Fruit fly (Drosophila melanogaster) whole organism, embryonic: ENCODE results near the gene Lamtor4.

Source experiments
- Asciz ChIP-seq: fragments of 200-800 bp; sonication (Bioruptor generic); optimal IDR thresholded peaks from 2 replicates; lab custom pipeline; 2017; ENCODE audit warnings: missing biosample characterization, mild to moderate bottlenecking, missing genetic modification characterization, missing genetic modification reagents
- Atf3 ChIP-seq: fragments of 200-800 bp; sonication (Bioruptor generic); optimal IDR thresholded peaks from 3 replicates; lab custom pipeline; 2016; ENCODE audit warnings: missing biosample characterization, missing genetic modification characterization
- BEAF-32 ChIP-seq: fragments of 200-800 bp; sonication (Bioruptor generic); optimal IDR thresholded peaks from 3 replicates; lab custom pipeline; 2017; ENCODE audit warnings: missing biosample characterization, missing genetic modification characterization, mild to moderate bottlenecking, moderate library complexity, missing genetic modification reagents
- CG11696 ChIP-seq: fragments of 200-800 bp; sonication (Bioruptor generic); IDR thresholded peaks from 2 replicates; pipeline ENCODE4 v1.3.6; 2022; ENCODE audit warnings: missing biosample characterization, missing genetic modification characterization
- CG12744 ChIP-seq: fragments of 200-800 bp; sonication (Bioruptor generic); optimal IDR thresholded peaks from 2 replicates; lab custom pipeline; 2016; ENCODE audit warnings: missing biosample characterization, missing genetic modification characterization
- CG12942 ChIP-seq: fragments of 200-800 bp; sonication (Bioruptor generic); optimal IDR thresholded peaks from 3 replicates; lab custom pipeline; 2016; ENCODE audit warnings: missing biosample characterization, missing genetic modification characterization
- CG13123 ChIP-seq: fragments of 200-800 bp; sonication (Bioruptor generic); optimal IDR thresholded peaks from 2 replicates; lab custom pipeline; 2016; ENCODE audit warnings: missing biosample characterization, missing genetic modification characterization
- CG13775 ChIP-seq: fragments of 200-800 bp; sonication (Bioruptor generic); optimal IDR thresholded peaks from 3 replicates; lab custom pipeline; 2017; ENCODE audit warnings: missing biosample characterization, mild to moderate bottlenecking, missing genetic modification characterization
- CG1529 ChIP-seq: fragments of 200-800 bp; sonication (Bioruptor generic); optimal IDR thresholded peaks from 3 replicates; lab custom pipeline; 2018; ENCODE audit warnings: missing biosample characterization, missing genetic modification characterization
- CG15479 ChIP-seq: fragments of 200-800 bp; sonication (Bioruptor generic); optimal IDR thresholded peaks from 3 replicates; lab custom pipeline; 2019; ENCODE audit warnings: missing biosample characterization, mild to moderate bottlenecking, missing genetic modification characterization, moderate library complexity
- CG17385 ChIP-seq: fragments of 200-800 bp; sonication (Bioruptor generic); optimal IDR thresholded peaks from 3 replicates; lab custom pipeline; 2018; ENCODE audit warnings: missing biosample characterization, mild to moderate bottlenecking, missing genetic modification characterization
- CG1792 ChIP-seq: fragments of 200-800 bp; sonication (Bioruptor generic); optimal IDR thresholded peaks from 2 replicates; lab custom pipeline; 2016; ENCODE audit warnings: missing biosample characterization, missing genetic modification characterization
- CG18764 ChIP-seq: fragments of 200-800 bp; sonication (Bioruptor generic); optimal IDR thresholded peaks from 3 replicates; lab custom pipeline; 2016; ENCODE audit warnings: missing biosample characterization, missing genetic modification characterization
- CG2875 ChIP-seq: fragments of 200-800 bp; sonication (Bioruptor generic); optimal IDR thresholded peaks from 2 replicates; lab custom pipeline; 2017; ENCODE audit warnings: missing biosample characterization, mild to moderate bottlenecking, missing genetic modification characterization, missing genetic modification reagents
- CG30403 ChIP-seq: fragments of 200-800 bp; sonication (Bioruptor generic); optimal IDR thresholded peaks from 3 replicates; lab custom pipeline; 2016; ENCODE audit warnings: missing biosample characterization, missing genetic modification characterization
- CG4360 ChIP-seq: fragments of 200-800 bp; sonication (Bioruptor generic); IDR thresholded peaks from 2 replicates; pipeline ENCODE4 v1.3.6; 2022; ENCODE audit warnings: missing biosample characterization, missing genetic modification characterization
- CG5953 ChIP-seq: fragments of 200-800 bp; sonication (Bioruptor generic); IDR thresholded peaks from 2 replicates; pipeline ENCODE4 v1.3.6; 2022; ENCODE audit warnings: missing biosample characterization, missing genetic modification characterization
- CG7987 ChIP-seq: fragments of 200-800 bp; sonication (Bioruptor generic); optimal IDR thresholded peaks from 2 replicates; lab custom pipeline; 2018; ENCODE audit warnings: missing biosample characterization, mild to moderate bottlenecking, missing genetic modification characterization, moderate library complexity
- CG8944 ChIP-seq: fragments of 200-800 bp; sonication (Bioruptor generic); optimal IDR thresholded peaks from 3 replicates; lab custom pipeline; 2016; ENCODE audit warnings: missing biosample characterization, missing genetic modification characterization
- CG9727 ChIP-seq: fragments of 200-800 bp; sonication (Bioruptor generic); optimal IDR thresholded peaks from 3 replicates; lab custom pipeline; 2017; ENCODE audit warnings: missing biosample characterization, mild to moderate bottlenecking, missing genetic modification characterization
- CG9876 ChIP-seq: fragments of 200-800 bp; sonication (Bioruptor generic); optimal IDR thresholded peaks from 2 replicates; lab custom pipeline; 2016; ENCODE audit warnings: missing biosample characterization, missing genetic modification characterization
- Dek ChIP-seq: fragments of 200-800 bp; sonication (Bioruptor generic); optimal IDR thresholded peaks from 3 replicates; lab custom pipeline; 2019; ENCODE audit warnings: missing biosample characterization, mild to moderate bottlenecking, missing genetic modification characterization, moderate library complexity
- Dfd ChIP-seq, 2 experiments: fragments of >200 bp; optimal IDR thresholded peaks; 2 replicates each; lab custom pipeline; 2017; ENCODE audit warnings: missing biosample characterization in 2 of 2, missing genetic modification characterization in 2 of 2
- Dip3 ChIP-seq: fragments of 200-800 bp; sonication (Bioruptor generic); optimal IDR thresholded peaks from 3 replicates; lab custom pipeline; 2016; ENCODE audit warnings: missing biosample characterization, missing genetic modification characterization
- ERR ChIP-seq: fragments of 200-800 bp; sonication (Bioruptor generic); optimal IDR thresholded peaks from 2 replicates; lab custom pipeline; 2016; ENCODE audit warnings: missing biosample characterization, missing genetic modification characterization
- HmgD ChIP-seq: fragments of 200-800 bp; sonication (Bioruptor generic); optimal IDR thresholded peaks from 3 replicates; lab custom pipeline; 2016; ENCODE audit warnings: missing biosample characterization, missing genetic modification characterization
- Hr3 ChIP-seq: fragments of 200-800 bp; sonication (Bioruptor generic); optimal IDR thresholded peaks from 3 replicates; lab custom pipeline; 2016; ENCODE audit warnings: missing biosample characterization, missing genetic modification characterization
- MESR4 ChIP-seq: fragments of 200-800 bp; sonication (Bioruptor generic); optimal IDR thresholded peaks from 2 replicates; lab custom pipeline; 2018; ENCODE audit warnings: missing biosample characterization, mild to moderate bottlenecking, missing genetic modification characterization, moderate library complexity
- MTF-1 ChIP-seq: fragments of 200-800 bp; sonication (Bioruptor generic); optimal IDR thresholded peaks from 2 replicates; lab custom pipeline; 2018; ENCODE audit warnings: missing biosample characterization, mild to moderate bottlenecking, missing genetic modification characterization, borderline replicate concordance
- NC2β ChIP-seq: fragments of 200-800 bp; sonication (Bioruptor generic); optimal IDR thresholded peaks from 2 replicates; lab custom pipeline; 2016; ENCODE audit warnings: missing biosample characterization, missing genetic modification characterization
- NK7.1 ChIP-seq: fragments of 200-800 bp; sonication (Bioruptor generic); optimal IDR thresholded peaks from 3 replicates; lab custom pipeline; 2016; ENCODE audit warnings: missing biosample characterization, missing genetic modification characterization
- Sry-δ ChIP-seq: fragments of 200-800 bp; sonication (Bioruptor generic); optimal IDR thresholded peaks from 2 replicates; lab custom pipeline; 2016; ENCODE audit warnings: missing biosample characterization, missing genetic modification characterization
- Tbp ChIP-seq: fragments of >200 bp; optimal IDR thresholded peaks from 2 replicates; lab custom pipeline; 2018; ENCODE audit warnings: missing biosample characterization, missing genetic modification characterization
- crc ChIP-seq: fragments of 200-800 bp; sonication (Bioruptor generic); optimal IDR thresholded peaks from 2 replicates; lab custom pipeline; 2016; ENCODE audit warnings: missing biosample characterization, missing genetic modification characterization
- dan ChIP-seq: fragments of 200-800 bp; sonication (Bioruptor generic); IDR thresholded peaks from 2 replicates; pipeline ENCODE4 v1.3.6; 2022; ENCODE audit warnings: missing biosample characterization, missing genetic modification characterization
- exex ChIP-seq: fragments of 200-800 bp; sonication (Bioruptor generic); optimal IDR thresholded peaks from 4 replicates; lab custom pipeline; 2018; ENCODE audit warnings: missing biosample characterization, mild to moderate bottlenecking, missing genetic modification characterization, moderate library complexity
- eyg ChIP-seq: fragments of 200-800 bp; sonication (Bioruptor generic); optimal IDR thresholded peaks from 3 replicates; lab custom pipeline; 2016; ENCODE audit warnings: missing biosample characterization, missing genetic modification characterization
- gro ChIP-seq: fragments of 200-800 bp; sonication (Bioruptor generic); optimal IDR thresholded peaks from 2 replicates; lab custom pipeline; 2016; ENCODE audit warnings: missing biosample characterization, missing genetic modification characterization
- hb ChIP-seq: fragments of 200-800 bp; sonication (Bioruptor generic); IDR thresholded peaks from 3 replicates; pipeline ENCODE4 v1.3.6; 2022; ENCODE audit warnings: missing biosample characterization, missing genetic modification characterization; ENCODE audit not compliant: partially characterized antibody
- hbn ChIP-seq: fragments of 200-800 bp; sonication (Bioruptor generic); IDR thresholded peaks from 2 replicates; pipeline ENCODE4 v1.3.6; 2022; ENCODE audit warnings: missing biosample characterization, missing genetic modification characterization; ENCODE audit not compliant: partially characterized antibody
- ind ChIP-seq: fragments of 200-800 bp; sonication (Bioruptor generic); optimal IDR thresholded peaks from 3 replicates; lab custom pipeline; 2016; ENCODE audit warnings: missing biosample characterization, missing genetic modification characterization
- jigr1 ChIP-seq: fragments of 200-800 bp; sonication (Bioruptor generic); IDR thresholded peaks from 3 replicates; pipeline ENCODE4 v1.3.6; 2022; ENCODE audit warnings: missing biosample characterization, missing genetic modification characterization
- nau ChIP-seq: fragments of 200-800 bp; sonication (Bioruptor generic); optimal IDR thresholded peaks from 3 replicates; lab custom pipeline; 2017; ENCODE audit warnings: missing biosample characterization, mild to moderate bottlenecking, missing genetic modification characterization, missing genetic modification reagents
- psq ChIP-seq: fragments of 200-800 bp; sonication (Bioruptor generic); optimal IDR thresholded peaks from 2 replicates; lab custom pipeline; 2017; ENCODE audit warnings: missing biosample characterization, missing genetic modification characterization
- salm ChIP-seq: fragments of 200-800 bp; sonication (Bioruptor generic); optimal IDR thresholded peaks from 2 replicates; lab custom pipeline; 2018; ENCODE audit warnings: missing biosample characterization, mild to moderate bottlenecking, missing genetic modification characterization
- schlank ChIP-seq: fragments of 200-800 bp; sonication (Bioruptor generic); optimal IDR thresholded peaks from 2 replicates; lab custom pipeline; 2018; ENCODE audit warnings: missing biosample characterization, mild to moderate bottlenecking, missing genetic modification characterization
- slbo ChIP-seq: fragments of 200-800 bp; sonication (Bioruptor generic); IDR thresholded peaks from 2 replicates; pipeline ENCODE4 v1.3.6; 2022; ENCODE audit warnings: missing biosample characterization, missing genetic modification characterization
- slou ChIP-seq: fragments of 200-800 bp; sonication (Bioruptor generic); optimal IDR thresholded peaks from 3 replicates; lab custom pipeline; 2016; ENCODE audit warnings: missing biosample characterization, missing genetic modification characterization
- twi ChIP-seq: fragments of 200-800 bp; optimal IDR thresholded peaks from 2 replicates; lab custom pipeline; 2019; ENCODE audit warnings: missing biosample characterization, mild to moderate bottlenecking, missing genetic modification characterization, moderate library complexity
- usp ChIP-seq: fragments of >200 bp; optimal IDR thresholded peaks from 2 replicates; lab custom pipeline; 2017; ENCODE audit warnings: missing biosample characterization, missing genetic modification characterization
- wek ChIP-seq: fragments of 200-800 bp; sonication (Bioruptor generic); optimal IDR thresholded peaks from 3 replicates; lab custom pipeline; 2018; ENCODE audit warnings: missing biosample characterization, mild to moderate bottlenecking, missing genetic modification characterization, moderate library complexity

Gene Lamtor4

dm6 chr3L:3935567-3936207, 39.0 kb downstream of the Lamtor4 start, which contains the start of gene Eip63F-1 (continued):
- no peak for TF ChIP-seq gro (GFP tag; lab: Kevin White, UChicago)
- TF ChIP-seq CG9727 (GFP tag; lab: Kevin White, UChicago) = peak; percentile 64
- peak; percentile 4 for TF ChIP-seq CG13123 (GFP tag; lab: Kevin White, UChicago)
- peak; percentile 73 for TF ChIP-seq CG17385 (GFP tag; lab: Kevin White, UChicago)
- no peak for TF ChIP-seq CG12744 (GFP tag; lab: Kevin White, UChicago)
- TF ChIP-seq CG12942 = peak; percentile 42
- peak; percentile 71 for TF ChIP-seq slbo (GFP tag; lab: Robert Waterston, UW)
- peak; percentile 63 for TF ChIP-seq Asciz
- peak; percentile 38; the same call in 1 of the 2 replicates for TF ChIP-seq CG11696
- no peak for TF ChIP-seq Tbp (GFP tag; lab: Kevin White, UChicago)
- TF ChIP-seq Dip3 (GFP tag; lab: Kevin White, UChicago) = no peak
- peak; percentile 5 for TF ChIP-seq Sry-δ (GFP tag; lab: Kevin White, UChicago)
- no peak for TF ChIP-seq hbn (GFP tag; lab: Robert Waterston, UW)
- TF ChIP-seq crc (GFP tag; lab: Kevin White, UChicago) = no peak
- no peak for TF ChIP-seq NK7.1
- no peak for TF ChIP-seq dan (GFP tag; lab: Robert Waterston, UW)
- peak; percentile 72 for TF ChIP-seq ind
- TF ChIP-seq Hr3 (GFP tag; lab: Kevin White, UChicago) = peak; percentile 53
- peak; percentile 28 for TF ChIP-seq Dek (tag; lab: Kevin White, UChicago)
- no peak for TF ChIP-seq slou (GFP tag; lab: Kevin White, UChicago)
- no peak for TF ChIP-seq CG2875 (GFP tag; lab: Kevin White, UChicago)
- no peak for TF ChIP-seq MTF-1 (GFP tag; lab: Kevin White, UChicago)
- peak; percentile 32 for TF ChIP-seq salm (tag; lab: Kevin White, UChicago)
- no peak for TF ChIP-seq eyg (GFP tag; lab: Kevin White, UChicago)
- TF ChIP-seq jigr1 (GFP tag; lab: Robert Waterston, UW) = no peak
- TF ChIP-seq CG1792 (GFP tag; lab: Kevin White, UChicago) = peak; percentile 2
- peak; percentile 11 for TF ChIP-seq exex (tag; lab: Kevin White, UChicago)
- TF ChIP-seq HmgD (GFP tag; lab: Kevin White, UChicago) = no peak
- no peak for TF ChIP-seq schlank
- no peak for TF ChIP-seq Dfd (GFP tag; optimal IDR thresholded peaks at IDR 0.05; lab: Kevin White, UChicago)
- TF ChIP-seq CG4360 (GFP tag; lab: Robert Waterston, UW) = no peak
- TF ChIP-seq Atf3 (GFP tag; lab: Kevin White, UChicago) = no peak
- peak; percentile 30 for TF ChIP-seq twi (tag; lab: Kevin White, UChicago)
- TF ChIP-seq CG15479 (GFP tag; lab: Kevin White, UChicago) = no peak
- TF ChIP-seq NC2β (GFP tag; lab: Kevin White, UChicago) = no peak
- TF ChIP-seq usp (GFP tag; lab: Kevin White, UChicago) = no peak
- TF ChIP-seq CG13775 (GFP tag; lab: Kevin White, UChicago) = peak; percentile 55
- TF ChIP-seq CG9876 (GFP tag; lab: Kevin White, UChicago) = no peak
- peak; percentile 39 for TF ChIP-seq nau (GFP tag; lab: Kevin White, UChicago)
- no peak for TF ChIP-seq wek (GFP tag; lab: Kevin White, UChicago)
- TF ChIP-seq CG30403 = peak; percentile 75
- TF ChIP-seq CG5953 (GFP tag; lab: Robert Waterston, UW) = peak; percentile 37; the same call in 1 of the 2 replicates
- no peak for TF ChIP-seq hb (GFP tag; lab: Robert Waterston, UW)
- peak; percentile 13 for TF ChIP-seq psq
- no peak for TF ChIP-seq ERR (GFP tag; lab: Kevin White, UChicago)
- no peak for TF ChIP-seq CG8944 (GFP tag; lab: Kevin White, UChicago)
- no peak for TF ChIP-seq MESR4 (GFP tag; lab: Kevin White, UChicago)
- peak; percentile 55 for TF ChIP-seq CG18764 (GFP tag; lab: Kevin White, UChicago)
- TF ChIP-seq BEAF-32 = no peak
- TF ChIP-seq CG1529 = peak; percentile 45
- TF ChIP-seq CG7987 (GFP tag; lab: Kevin White, UChicago) = no peak
